Worm (Caenorhabditis elegans) whole organism, L4/young adult: ENCODE data around the gene C06B8.2.
A peak's percentile ranks its signal among the peaks of the same experiment; 100 is the strongest.

ENCODE experiments used
- W03F9.2 ChIP-seq: fragments of 150-350 bp; optimal IDR thresholded peaks from 2 replicates; lab custom pipeline; 2014; ENCODE audit warnings: missing biosample characterization, missing genetic modification characterization
- dao-5 ChIP-seq: sonication (generic microtip); optimal IDR thresholded peaks from 2 replicates; lab custom pipeline; 2016; ENCODE audit warnings: missing genotype, missing genetic modification characterization, moderate library complexity, missing compliant biosample characterization
- him-1 ChIP-seq: sonication (generic microtip); optimal IDR thresholded peaks from 2 replicates; lab custom pipeline; 2016; ENCODE audit warnings: missing genotype, missing genetic modification reagents, missing genetic modification characterization, missing compliant biosample characterization

Gene C06B8.2

ce11 chrV:15465032-15465727 lies 13.4 kb downstream of the C06B8.2 start, which contains the start of gene pqn-71:
TSS of gene pqn-71 (plus strand) at chrV:15465677.
- TF ChIP-seq W03F9.2 (peak; percentile 71), him-1 (tag; lab: Kevin White, UChicago) (peak; percentile 92), dao-5 (tag; lab: Kevin White, UChicago) (peak; percentile 87)

ce11 chrV:15464402-15464801 lies 14.1 kb downstream of the C06B8.2 start, which contains the start of gene rocf-1:
TSS of gene rocf-1 (minus strand) at chrV:15464502.
- TF ChIP-seq him-1 (tag; lab: Kevin White, UChicago) (no peak), W03F9.2 (no peak), dao-5 (tag; lab: Kevin White, UChicago) (no peak)

ce11 chrV:15459088-15459487 lies 19.5 kb downstream of the C06B8.2 start, which contains the start of gene str-71:
TSS of gene str-71 (minus strand) at chrV:15459188.
- TF ChIP-seq dao-5 (tag; lab: Kevin White, UChicago) (no peak), W03F9.2 (no peak), him-1 (tag; lab: Kevin White, UChicago) (no peak)

DNA sequence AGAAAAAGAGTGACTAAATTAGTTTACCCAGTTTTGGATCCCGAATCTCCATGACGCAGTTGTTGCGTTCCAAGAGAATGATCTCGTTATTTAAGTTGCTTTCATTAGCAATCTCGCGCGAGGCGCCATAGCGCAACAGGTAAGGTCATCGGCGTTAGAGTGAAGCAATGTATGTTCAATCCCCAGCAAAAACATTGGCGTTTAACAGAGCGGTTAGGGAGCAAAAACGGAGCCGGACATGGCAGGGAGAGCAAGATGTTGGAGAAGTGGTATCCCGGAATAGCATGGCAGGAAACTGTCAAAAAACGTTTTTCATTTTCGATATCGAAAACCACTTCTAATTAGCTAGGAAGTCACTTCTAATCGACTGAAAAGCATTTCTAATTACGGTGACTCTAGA lies 24.2 kb downstream of the C06B8.2 start:
- no peak for TF ChIP-seq him-1 (tag; lab: Kevin White, UChicago)
- no peak for TF ChIP-seq dao-5 (tag; lab: Kevin White, UChicago)
- TF ChIP-seq W03F9.2: no peak

ce11 chrV:15451421-15451820 lies 27.1 kb downstream of the C06B8.2 start, which contains the start of gene srw-33:
TSS of gene srw-33 (minus strand) at chrV:15451521.
- no peak for TF ChIP-seq him-1 (tag; lab: Kevin White, UChicago)
- no peak for TF ChIP-seq W03F9.2
- no peak for TF ChIP-seq dao-5 (tag; lab: Kevin White, UChicago)

- TF ChIP-seq W03F9.2 (no peak), dao-5 (tag; lab: Kevin White, UChicago) (no peak)
These were observed 29.7 kb downstream of the C06B8.2 start, which contains the start of gene T26H5.14 for ce11 chrV:15448865-15449264. TSS of gene T26H5.14 (plus strand) at chrV:15449165.

DNA sequence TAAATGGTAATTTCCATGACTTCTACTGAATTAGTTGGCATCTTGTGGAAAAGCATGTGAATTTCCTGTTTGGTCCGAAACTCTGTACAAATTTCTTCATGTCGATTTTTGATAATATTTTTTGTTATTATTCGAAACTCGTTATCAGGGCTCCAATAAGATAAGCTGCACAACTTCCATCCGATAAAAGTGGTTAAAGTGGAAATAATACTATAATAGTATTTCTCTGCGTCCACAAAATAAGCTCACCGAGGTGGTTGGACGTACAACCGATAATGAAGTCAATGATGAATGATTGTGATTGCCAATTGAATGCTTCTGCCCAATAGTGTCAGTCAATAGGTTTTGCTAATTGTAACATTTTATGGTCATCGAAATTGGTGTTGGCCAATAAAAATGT lies 30.1 kb downstream of the C06B8.2 start, which contains the start of gene T26H5.4:
Gene T26H5.4 (minus strand): TSS at position 294 of the 400 bp plus-strand sequence.
- TF ChIP-seq him-1 (tag; lab: Kevin White, UChicago): no peak
- TF ChIP-seq W03F9.2: no peak
- no peak for TF ChIP-seq dao-5 (tag; lab: Kevin White, UChicago)

DNA sequence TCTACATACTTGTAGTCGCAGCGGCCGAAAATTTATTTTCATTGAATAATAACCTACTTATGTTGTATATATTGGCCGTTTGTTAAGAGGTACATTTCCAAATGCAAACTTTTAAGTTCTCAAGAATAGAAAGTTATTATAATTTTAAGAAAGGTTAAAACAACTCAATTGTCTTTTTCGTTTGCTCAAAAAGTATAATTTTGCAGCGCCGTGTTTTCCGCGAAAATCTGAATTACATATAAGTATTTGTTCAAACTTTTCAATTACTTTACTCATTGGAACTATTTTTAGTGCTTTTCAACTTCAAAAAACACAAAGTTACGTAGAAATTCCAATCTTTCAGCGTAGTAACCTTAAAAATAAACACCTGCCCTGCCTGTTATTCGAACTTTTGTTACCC lies 33.1 kb downstream of the C06B8.2 start, which contains the start of gene srh-239:
Gene srh-239 (plus strand): TSS at position 301 of the 400 bp plus-strand sequence.
- TF ChIP-seq dao-5 (tag; lab: Kevin White, UChicago) (no peak), him-1 (tag; lab: Kevin White, UChicago) (no peak), W03F9.2 (no peak)

ce11 chrV:15444615-15445014 lies 33.9 kb downstream of the C06B8.2 start, which contains the start of gene T26H5.9:
TSS of gene T26H5.9 (plus strand) at chrV:15444916.
- no peak for TF ChIP-seq dao-5 (tag; lab: Kevin White, UChicago)
- no peak for TF ChIP-seq W03F9.2
- no peak for TF ChIP-seq him-1 (tag; lab: Kevin White, UChicago)

DNA sequence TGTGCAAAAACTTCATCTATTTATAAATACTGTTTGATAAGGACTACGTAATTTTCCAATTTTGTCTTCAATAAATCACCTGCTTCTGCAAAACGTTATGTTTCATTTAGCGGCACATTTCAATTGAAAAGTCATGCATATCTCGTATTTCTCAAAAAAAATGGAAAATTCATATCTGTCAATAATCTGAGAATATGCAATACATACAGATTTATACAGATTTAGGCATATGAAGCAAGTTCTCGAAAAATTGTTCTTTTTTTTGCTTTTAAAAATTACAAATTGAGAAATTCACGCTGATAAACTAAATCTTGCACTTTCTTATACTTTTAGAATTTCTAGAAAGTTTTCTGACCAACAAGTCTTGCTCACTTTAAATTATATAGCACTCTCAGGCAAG lies 34.4 kb downstream of the C06B8.2 start, which contains the start of gene T26H5.11:
Gene T26H5.11 (minus strand): TSS at position 101 of the 400 bp plus-strand sequence.
- TF ChIP-seq dao-5 (tag; lab: Kevin White, UChicago): no peak
- no peak for TF ChIP-seq him-1 (tag; lab: Kevin White, UChicago)
- TF ChIP-seq W03F9.2: no peak

- TF ChIP-seq dao-5 (tag; lab: Kevin White, UChicago) (no peak), him-1 (tag; lab: Kevin White, UChicago) (no peak), W03F9.2 (no peak)
These were observed 34.8 kb downstream of the C06B8.2 start, which contains the start of gene T26H5.10 for ce11 chrV:15443708-15444107. TSS of gene T26H5.10 (minus strand) at chrV:15443808.

ce11 chrV:15442384-15442783 lies 36.2 kb downstream of the C06B8.2 start:
- no peak for TF ChIP-seq W03F9.2
- no peak for TF ChIP-seq dao-5 (tag; lab: Kevin White, UChicago)
- no peak for TF ChIP-seq him-1 (tag; lab: Kevin White, UChicago)

- no peak for TF ChIP-seq him-1 (tag; lab: Kevin White, UChicago)
- TF ChIP-seq dao-5 (tag; lab: Kevin White, UChicago): no peak
- no peak for TF ChIP-seq W03F9.2
These were observed 42.4 kb downstream of the C06B8.2 start for ce11 chrV:15436133-15436532.

DNA sequence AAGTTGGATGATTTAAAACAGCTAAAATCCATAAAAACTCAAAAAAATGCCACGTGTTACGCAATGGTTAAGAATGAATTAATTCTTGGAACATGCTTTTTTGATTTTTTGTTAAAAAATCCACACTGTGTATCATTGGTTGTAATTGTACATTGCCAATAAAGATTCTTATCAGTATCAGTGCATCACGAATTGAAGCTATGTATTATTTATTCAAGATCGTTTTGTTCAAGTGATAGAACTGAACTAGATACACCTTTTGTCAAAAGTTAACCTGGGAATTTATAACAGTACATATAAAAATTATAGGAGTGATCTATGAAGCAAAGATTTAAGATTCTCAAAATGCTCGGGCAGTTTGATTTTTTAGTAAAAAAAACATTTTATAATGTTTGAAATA lies 43.9 kb downstream of the C06B8.2 start:
- TF ChIP-seq him-1 (tag; lab: Kevin White, UChicago) (no peak), dao-5 (tag; lab: Kevin White, UChicago) (no peak), W03F9.2 (no peak)
